Worm (Caenorhabditis elegans) whole organism, L4 larva: ENCODE data around the gene F20G2.6.
A peak's percentile ranks its signal among the peaks of the same experiment; 100 is the strongest.

Experiments
- D1046.2 ChIP-seq: fragments of 200-800 bp; sonication (Bioruptor generic); IDR thresholded peaks from 2 replicates; pipeline ENCODE4 v1.3.6; 2022; ENCODE audit warnings: missing genetic modification characterization, missing compliant biosample characterization
- F26F4.8 ChIP-seq: fragments of 200-800 bp; sonication (Bioruptor generic); conservative IDR thresholded peaks from 2 replicates; pipeline ENCODE4 v1.3.6; 2022; ENCODE audit warnings: missing genetic modification characterization, missing compliant biosample characterization
- F37D6.2 ChIP-seq: sonication (generic microtip); optimal IDR thresholded peaks from 2 replicates; lab custom pipeline; 2016; ENCODE audit warnings: mild to moderate bottlenecking, missing genetic modification characterization, missing compliant biosample characterization
- F44E2.7 ChIP-seq: fragments of 200-800 bp; sonication (Bioruptor generic); IDR thresholded peaks from 2 replicates; pipeline ENCODE4 v2.1.2; 2022; ENCODE audit warnings: missing genetic modification characterization, missing compliant biosample characterization
- F49E8.2 ChIP-seq: sonication (generic microtip); optimal IDR thresholded peaks from 2 replicates; lab custom pipeline; 2016; ENCODE audit warnings: missing compliant biosample characterization, mild to moderate bottlenecking, missing genetic modification characterization, borderline replicate concordance
- arid-1 ChIP-seq: fragments of 200-800 bp; sonication (Bioruptor generic); conservative IDR thresholded peaks from 2 replicates; pipeline ENCODE4 v1.3.6; 2022; ENCODE audit warnings: missing genetic modification reagents, missing genetic modification characterization, missing compliant biosample characterization
- ceh-44 ChIP-seq: fragments of 200-800 bp; sonication (Bioruptor generic); IDR thresholded peaks from 2 replicates; pipeline ENCODE4 v1.3.6; 2022; ENCODE audit warnings: missing genetic modification reagents, missing genetic modification characterization, missing compliant biosample characterization
- ceh-62 ChIP-seq: sonication (generic microtip); optimal IDR thresholded peaks from 2 replicates; lab custom pipeline; 2017; ENCODE audit warnings: missing biosample characterization, missing genetic modification characterization
- ces-1 ChIP-seq: fragments of 150-350 bp; sonication (generic microtip); optimal IDR thresholded peaks from 4 replicates; lab custom pipeline; 2014; ENCODE audit warnings: missing biosample characterization, missing genetic modification reagents, missing genetic modification characterization
- daf-12 ChIP-seq: fragments of 150-350 bp; optimal IDR thresholded peaks from 2 replicates; lab custom pipeline; 2014; ENCODE audit warnings: missing biosample characterization, missing genetic modification reagents, missing genetic modification characterization
- daf-16 ChIP-seq, 3 experiments: sonication (generic microtip); optimal IDR thresholded peaks; 2 replicates each; lab custom pipeline; 2016 to 2017; ENCODE audit warnings: missing genetic modification characterization in 3 of 3, missing genetic modification reagents in 3 of 3, mild to moderate bottlenecking in 2 of 3, missing compliant biosample characterization in 2 of 3, missing biosample characterization in 1 of 3, moderate library complexity in 1 of 3
- dmd-9 ChIP-seq: fragments of 200-800 bp; sonication (Bioruptor generic); IDR thresholded peaks from 2 replicates; pipeline ENCODE4 v1.3.6; 2022; ENCODE audit warnings: missing genetic modification reagents, missing genetic modification characterization, missing compliant biosample characterization
- duxl-1 ChIP-seq: sonication (generic microtip); optimal IDR thresholded peaks from 2 replicates; lab custom pipeline; 2016; ENCODE audit warnings: mild to moderate bottlenecking, missing genetic modification characterization, moderate library complexity, missing compliant biosample characterization; ENCODE audit not compliant: poor library complexity
- dve-1 ChIP-seq: sonication (generic microtip); optimal IDR thresholded peaks from 2 replicates; lab custom pipeline; 2017; ENCODE audit warnings: antibody characterized with exemption, mild to moderate bottlenecking, missing genetic modification characterization, missing compliant biosample characterization; ENCODE audit not compliant: insufficient read depth
- egl-43 ChIP-seq: fragments of 200-800 bp; sonication (Bioruptor generic); IDR thresholded peaks from 2 replicates; pipeline ENCODE4 v1.3.6; 2022; ENCODE audit warnings: missing genetic modification reagents, missing genetic modification characterization, missing compliant biosample characterization
- gei-8 ChIP-seq: fragments of 200-800 bp; sonication (Bioruptor generic); optimal IDR thresholded peaks from 2 replicates; lab custom pipeline; 2018; ENCODE audit warnings: mild to moderate bottlenecking, missing genetic modification characterization, missing compliant biosample characterization
- hif-1 ChIP-seq, 2 experiments: sonication (generic microtip); optimal IDR thresholded peaks; 2 replicates each; lab custom pipeline; 2016 to 2017; ENCODE audit warnings: missing compliant biosample characterization in 2 of 2, missing genetic modification characterization in 2 of 2, missing genetic modification reagents in 2 of 2, missing genotype in 2 of 2, mild to moderate bottlenecking in 1 of 2
- hlh-11 ChIP-seq: fragments of 200-800 bp; sonication (Bioruptor generic); optimal IDR thresholded peaks from 2 replicates; lab custom pipeline; 2018; ENCODE audit warnings: mild to moderate bottlenecking, missing genetic modification characterization, missing compliant biosample characterization
- hlh-30 ChIP-seq: sonication (generic microtip); optimal IDR thresholded peaks from 2 replicates; lab custom pipeline; 2017; ENCODE audit warnings: antibody characterized with exemption, mild to moderate bottlenecking, missing genetic modification characterization, missing compliant biosample characterization; ENCODE audit not compliant: insufficient read depth
- jun-1 ChIP-seq: fragments of 150-350 bp; optimal IDR thresholded peaks from 2 replicates; lab custom pipeline; 2014; ENCODE audit warnings: missing biosample characterization, missing genetic modification reagents, missing genetic modification characterization
- lim-7 ChIP-seq: fragments of 200-800 bp; sonication (Bioruptor generic); IDR thresholded peaks from 2 replicates; pipeline ENCODE4 v1.3.6; 2022; ENCODE audit warnings: missing genetic modification characterization, missing compliant biosample characterization
- lin-1 ChIP-seq: fragments of 200-800 bp; sonication (Bioruptor generic); IDR thresholded peaks from 2 replicates; pipeline ENCODE4 v1.3.6; 2022; ENCODE audit warnings: missing genetic modification reagents, missing genetic modification characterization, missing compliant biosample characterization
- lin-29 ChIP-seq: fragments of 200-800 bp; sonication (Bioruptor generic); IDR thresholded peaks from 2 replicates; pipeline ENCODE4 v1.3.6; 2022; ENCODE audit warnings: missing genetic modification reagents, missing genetic modification characterization, missing compliant biosample characterization
- lir-3 ChIP-seq: sonication (generic microtip); optimal IDR thresholded peaks from 2 replicates; lab custom pipeline; 2016; ENCODE audit warnings: mild to moderate bottlenecking, missing genetic modification characterization, missing compliant biosample characterization
- lsy-2 ChIP-seq, 2 experiments: fragments of 150-350 bp in 1 of 2; sonication (generic microtip) in 1 of 2; optimal IDR thresholded peaks; 2 replicates each; lab custom pipeline; 2014 to 2017; ENCODE audit warnings: missing biosample characterization in 2 of 2, missing genetic modification characterization in 2 of 2
- mes-2 ChIP-seq: sonication (generic microtip); optimal IDR thresholded peaks from 2 replicates; lab custom pipeline; 2016; ENCODE audit warnings: missing genotype, mild to moderate bottlenecking, missing genetic modification characterization, missing compliant biosample characterization; ENCODE audit not compliant: poor library complexity, severe bottlenecking
- nhr-10 ChIP-seq: fragments of 150-350 bp; optimal IDR thresholded peaks from 2 replicates; lab custom pipeline; 2014; ENCODE audit warnings: missing biosample characterization, missing genetic modification characterization
- nhr-102 ChIP-seq: sonication (generic microtip); optimal IDR thresholded peaks from 2 replicates; lab custom pipeline; 2016; ENCODE audit warnings: mild to moderate bottlenecking, missing genetic modification characterization, moderate library complexity, missing compliant biosample characterization
- nhr-237 ChIP-seq: sonication (generic microtip); optimal IDR thresholded peaks from 2 replicates; lab custom pipeline; 2017; ENCODE audit warnings: missing biosample characterization, missing genetic modification characterization
- nhr-76 ChIP-seq: fragments of 150-350 bp; optimal IDR thresholded peaks from 2 replicates; lab custom pipeline; 2014; ENCODE audit warnings: missing biosample characterization, missing genetic modification characterization
- nhr-77 ChIP-seq: fragments of 150-350 bp; optimal IDR thresholded peaks from 2 replicates; lab custom pipeline; 2014; ENCODE audit warnings: missing biosample characterization, missing genetic modification characterization
- pha-4 ChIP-seq, 2 experiments: fragments of 150-350 bp in 1 of 2; fragments of 200-800 bp in 1 of 2; sonication (Bioruptor generic) in 1 of 2; IDR thresholded peaks in 1 of 2; optimal IDR thresholded peaks in 1 of 2; 2 replicates each; pipeline versions ENCODE4 v1.3.6 to Lab custom; 2014 to 2022; ENCODE audit warnings: missing genetic modification characterization in 2 of 2, missing genetic modification reagents in 2 of 2, missing biosample characterization in 1 of 2, missing compliant biosample characterization in 1 of 2
- pqm-1 ChIP-seq: sonication (generic microtip); optimal IDR thresholded peaks from 2 replicates; lab custom pipeline; 2017; ENCODE audit warnings: missing biosample characterization, missing genetic modification characterization
- set-16 ChIP-seq: fragments of 200-800 bp; sonication (Bioruptor generic); IDR thresholded peaks from 2 replicates; pipeline ENCODE4 v1.3.6; 2022; ENCODE audit warnings: missing genetic modification reagents, missing genetic modification characterization, missing compliant biosample characterization
- skn-1 ChIP-seq: fragments of 150-350 bp; optimal IDR thresholded peaks from 2 replicates; lab custom pipeline; 2014; ENCODE audit warnings: missing biosample characterization, missing genetic modification characterization
- snpc-1.2 ChIP-seq: fragments of 200-800 bp; sonication (Bioruptor generic); IDR thresholded peaks from 2 replicates; pipeline ENCODE4 v1.3.6; 2022; ENCODE audit warnings: missing genetic modification reagents, missing genetic modification characterization, missing compliant biosample characterization
- spr-1 ChIP-seq: sonication (generic microtip); optimal IDR thresholded peaks from 2 replicates; lab custom pipeline; 2016; ENCODE audit warnings: mild to moderate bottlenecking, missing genetic modification characterization, missing compliant biosample characterization
- unc-62 ChIP-seq, 3 experiments: fragments of 150-350 bp in 1 of 3; sonication (generic microtip); optimal IDR thresholded peaks in 2 of 3; peaks in 1 of 3; 1 replicate in 1 of 3; 2 replicates in 2 of 3; lab custom pipeline; 2014 to 2017; ENCODE audit warnings: missing biosample characterization in 3 of 3, missing genetic modification characterization in 3 of 3, missing genetic modification reagents in 3 of 3, missing genotype in 1 of 3
- zfp-2 ChIP-seq: sonication (generic microtip); optimal IDR thresholded peaks from 2 replicates; lab custom pipeline; 2016; ENCODE audit warnings: mild to moderate bottlenecking, missing genetic modification characterization, missing compliant biosample characterization
- ztf-11 ChIP-seq: fragments of 150-350 bp; optimal IDR thresholded peaks from 2 replicates; lab custom pipeline; 2014; ENCODE audit warnings: missing biosample characterization, missing genetic modification characterization

The F20G2.6 gene

ce11 chrV:13796246-13796776 lies 33.4 kb downstream of the F20G2.6 start, which contains the start of gene twk-32 (continued):
- TF ChIP-seq hif-1 (tag; optimal IDR thresholded peaks at IDR 0.05; lab: Kevin White, UChicago) (no peak), nhr-77 (tag; lab: Kevin White, UChicago) (no peak), daf-12 (no peak), F26F4.8 (GFP tag; lab: Robert Waterston, UW) (no peak), nhr-102 (tag; lab: Kevin White, UChicago) (no peak), mes-2 (tag; lab: Kevin White, UChicago) (no peak), arid-1 (GFP tag; lab: Robert Waterston, UW) (no peak), lim-7 (no peak), dve-1 (no peak), snpc-1.2 (GFP tag; lab: Robert Waterston, UW) (no peak)

DNA sequence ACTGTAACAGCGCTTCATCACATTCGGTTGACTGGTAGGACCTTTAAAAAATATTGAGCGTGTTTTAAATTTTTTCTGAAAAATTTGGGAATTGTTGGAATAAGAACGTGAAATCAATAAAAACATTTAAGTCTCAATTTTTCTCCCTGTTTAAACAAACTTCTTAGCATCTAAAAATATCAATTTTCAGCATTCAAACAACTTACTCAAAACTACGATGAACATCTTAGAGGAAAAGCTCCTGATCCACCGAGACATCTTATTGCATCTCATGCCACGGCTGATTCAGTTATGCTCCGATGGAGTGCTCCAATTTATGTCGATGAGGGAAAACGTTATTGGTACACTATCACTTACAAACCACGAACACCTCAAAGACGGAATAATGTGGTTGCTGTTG lies 36.3 kb downstream of the F20G2.6 start:
- TF ChIP-seq skn-1 (tag; lab: Kevin White, UChicago) (no peak), unc-62 (GFP tag; optimal IDR thresholded peaks at IDR 0.05 in 1 of 2; lab: Kevin White, UChicago) (peak in 1 of 2 experiments; percentile 92), unc-62 (tag; optimal IDR thresholded peaks at IDR 0.05; lab: Kevin White, UChicago) (no peak)

DNA sequence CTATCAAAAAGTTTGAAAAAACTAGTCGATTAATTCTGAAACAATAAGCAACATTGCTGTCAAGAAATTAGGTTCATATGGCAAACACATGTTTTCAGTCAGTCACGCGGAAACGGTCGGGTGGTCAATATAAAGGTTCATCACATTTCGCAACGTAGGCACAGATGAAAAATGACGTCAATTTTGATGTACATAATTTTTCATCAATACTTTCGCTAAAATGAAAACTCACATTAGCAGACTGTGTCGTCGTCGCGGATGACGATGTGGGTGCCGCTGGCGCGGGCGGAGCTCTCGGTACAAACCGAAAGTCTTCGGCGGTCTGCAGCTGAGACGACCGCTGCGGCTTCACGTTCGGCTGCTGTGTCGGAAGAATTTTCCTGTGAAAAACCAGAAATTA lies 41.0 kb downstream of the F20G2.6 start, which contains the start of gene swan-2:
TSS of gene swan-2 (minus strand) at position 380 of the 400 bp plus-strand sequence.
- TF ChIP-seq set-16: peak; percentile 77
- no peak for TF ChIP-seq nhr-10 (tag; lab: Kevin White, UChicago)
- peak; percentile 36 for TF ChIP-seq hlh-30
- TF ChIP-seq unc-62 (GFP tag; optimal IDR thresholded peaks at IDR 0.05 in 1 of 2; lab: Kevin White, UChicago): peak in 1 of 2 experiments; percentile 82
- no peak for TF ChIP-seq unc-62 (tag; optimal IDR thresholded peaks at IDR 0.05; lab: Kevin White, UChicago)

DNA sequence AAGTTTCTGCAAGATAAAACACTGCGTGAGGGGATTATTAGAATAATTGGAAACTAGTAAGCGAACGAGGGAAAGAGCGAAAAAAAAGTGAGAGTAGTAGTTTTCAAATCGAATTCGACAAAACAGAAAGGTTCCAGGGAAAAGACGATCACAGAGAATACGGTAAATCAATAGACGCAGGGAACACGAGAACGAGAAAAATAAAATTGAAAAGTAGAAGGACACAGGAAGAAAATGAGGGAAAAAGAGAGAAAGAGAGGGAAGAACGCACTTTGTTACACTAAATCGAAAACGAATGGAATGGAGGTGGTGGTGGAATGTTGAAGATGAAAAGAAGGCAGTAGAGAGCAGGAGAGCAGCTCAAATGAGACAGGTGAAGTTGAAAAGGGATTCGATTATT lies 44.4 kb downstream of the F20G2.6 start, which contains the start of gene swan-1:
TSS of gene swan-1 (minus strand) at position 6 of the 400 bp plus-strand sequence.
- TF ChIP-seq nhr-77 (tag; lab: Kevin White, UChicago): no peak
- no peak for TF ChIP-seq dmd-9 (GFP tag; lab: Robert Waterston, UW)
- TF ChIP-seq ces-1 (GFP tag; lab: Kevin White, UChicago): no peak
- TF ChIP-seq lin-29 (GFP tag; lab: Robert Waterston, UW): no peak
- TF ChIP-seq lsy-2 (tag; optimal IDR thresholded peaks at IDR 0.05; lab: Kevin White, UChicago): peak in 1 of 2 experiments; percentile 9
- no peak for TF ChIP-seq spr-1
- no peak for TF ChIP-seq ztf-11 (tag; lab: Kevin White, UChicago)
- no peak for TF ChIP-seq hlh-30
- TF ChIP-seq F44E2.7 (GFP tag; lab: Robert Waterston, UW): no peak
- TF ChIP-seq daf-16 (GFP tag; optimal IDR thresholded peaks at IDR 0.05; lab: Kevin White, UChicago): peak in 1 of 2 experiments; percentile 3
- TF ChIP-seq daf-16 (tag; optimal IDR thresholded peaks at IDR 0.05; lab: Kevin White, UChicago): no peak
- TF ChIP-seq zfp-2 (tag; lab: Kevin White, UChicago): no peak
- TF ChIP-seq F49E8.2: no peak
- no peak for TF ChIP-seq F37D6.2
- no peak for TF ChIP-seq nhr-76 (tag; lab: Kevin White, UChicago)
- TF ChIP-seq hlh-11 (tag; lab: Kevin White, UChicago): peak; percentile 1
- no peak for TF ChIP-seq F26F4.8 (GFP tag; lab: Robert Waterston, UW)
- TF ChIP-seq lin-1 (GFP tag; lab: Robert Waterston, UW): no peak

DNA sequence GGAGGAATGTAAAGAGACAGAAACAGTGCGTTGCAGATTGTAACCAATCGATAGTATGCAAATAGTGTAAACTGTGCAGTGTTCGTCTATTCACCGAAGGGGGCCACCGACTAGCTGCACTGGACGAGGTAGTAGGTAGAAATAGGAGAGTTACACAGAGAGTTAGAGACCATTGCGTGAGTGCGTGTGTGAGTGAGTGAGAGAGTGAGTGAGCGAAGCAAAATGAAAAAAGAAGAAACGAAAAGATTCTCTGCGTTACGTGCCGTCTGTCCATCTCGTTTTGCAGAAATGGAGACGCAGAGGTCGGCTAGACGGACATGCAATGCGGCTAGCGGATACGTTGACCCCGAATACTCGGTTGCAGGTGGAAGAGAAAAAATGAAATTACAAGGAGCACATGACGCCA lies 45.6 kb downstream of the F20G2.6 start:
- TF ChIP-seq gei-8 (GFP tag; lab: Kevin White, UChicago): no peak
- TF ChIP-seq ceh-62: no peak
- TF ChIP-seq D1046.2 (GFP tag; lab: Robert Waterston, UW): no peak
- 0 out of 2 replicates have a peak, but pooled peaks have one; percentile 31 for TF ChIP-seq lin-1 (GFP tag; lab: Robert Waterston, UW)
- TF ChIP-seq pqm-1 (tag; lab: Kevin White, UChicago): no peak
- no peak for TF ChIP-seq pha-4 (GFP tag; IDR thresholded peaks at IDR 0.05; lab: Robert Waterston, UW)
- peak; percentile 28 for TF ChIP-seq pha-4 (tag; optimal IDR thresholded peaks at IDR 0.05; lab: Kevin White, UChicago)
- no peak for TF ChIP-seq duxl-1 (tag; lab: Kevin White, UChicago)
- TF ChIP-seq egl-43: peak; percentile 55; the same call in 1 of the 2 replicates
- TF ChIP-seq ceh-44 (GFP tag; lab: Robert Waterston, UW): no peak
- TF ChIP-seq nhr-10 (tag; lab: Kevin White, UChicago): no peak
- TF ChIP-seq lsy-2 (tag; optimal IDR thresholded peaks at IDR 0.05; lab: Kevin White, UChicago): peak; percentile 46 to 49
- no peak for TF ChIP-seq spr-1
- no peak for TF ChIP-seq ztf-11 (tag; lab: Kevin White, UChicago)
- TF ChIP-seq jun-1: no peak
- TF ChIP-seq lir-3 (tag; lab: Kevin White, UChicago): no peak
- no peak for TF ChIP-seq nhr-237 (tag; lab: Kevin White, UChicago)
- no peak for TF ChIP-seq ces-1 (GFP tag; lab: Kevin White, UChicago)
